Worm (Caenorhabditis elegans) whole organism, late embryonic: ENCODE data around the gene Y42A5A.1.

Source experiments
- C38D4.7 ChIP-seq: fragments of 200-800 bp; sonication (Bioruptor generic); optimal IDR thresholded peaks from 2 replicates; lab custom pipeline; 2018; ENCODE audit warnings: mild to moderate bottlenecking, missing genetic modification characterization, moderate library complexity, missing compliant biosample characterization
- F13H6.1 ChIP-seq: sonication (generic microtip); optimal IDR thresholded peaks from 2 replicates; lab custom pipeline; 2016; ENCODE audit warnings: missing genetic modification characterization, missing compliant biosample characterization
- K02D7.2 ChIP-seq: sonication (generic microtip); optimal IDR thresholded peaks from 2 replicates; lab custom pipeline; 2017; ENCODE audit warnings: mild to moderate bottlenecking, missing genetic modification characterization, missing compliant biosample characterization
- K09A11.1 ChIP-seq: sonication (generic microtip); optimal IDR thresholded peaks from 2 replicates; lab custom pipeline; 2017; ENCODE audit warnings: antibody characterized with exemption, mild to moderate bottlenecking, missing genetic modification characterization, missing compliant biosample characterization; ENCODE audit not compliant: insufficient read depth
- T23F11.4 ChIP-seq: fragments of 200-800 bp; sonication (Bioruptor generic); optimal IDR thresholded peaks from 2 replicates; lab custom pipeline; 2018; ENCODE audit warnings: mild to moderate bottlenecking, missing genetic modification characterization, missing compliant biosample characterization
- Y22D7AL.16 ChIP-seq: sonication (generic microtip); optimal IDR thresholded peaks from 2 replicates; lab custom pipeline; 2016; ENCODE audit warnings: missing genetic modification characterization, missing compliant biosample characterization
- ama-1 ChIP-seq: fragments of 150-350 bp; optimal IDR thresholded peaks from 2 replicates; lab custom pipeline; 2014
- ceh-18 ChIP-seq: sonication (generic microtip); optimal IDR thresholded peaks from 2 replicates; lab custom pipeline; 2016; ENCODE audit warnings: missing genetic modification characterization, missing compliant biosample characterization
- ceh-22 ChIP-seq: sonication (generic microtip); optimal IDR thresholded peaks from 2 replicates; lab custom pipeline; 2017; ENCODE audit warnings: missing biosample characterization, missing genetic modification characterization
- ceh-24 ChIP-seq: sonication (generic microtip); optimal IDR thresholded peaks from 2 replicates; lab custom pipeline; 2016; ENCODE audit warnings: mild to moderate bottlenecking, missing genetic modification characterization, missing compliant biosample characterization
- ceh-30 ChIP-seq: fragments of 150-350 bp; optimal IDR thresholded peaks from 2 replicates; lab custom pipeline; 2014; ENCODE audit warnings: missing biosample characterization, missing genetic modification characterization
- ceh-34 ChIP-seq: sonication (generic microtip); optimal IDR thresholded peaks from 2 replicates; lab custom pipeline; 2016; ENCODE audit warnings: mild to moderate bottlenecking, missing genetic modification characterization, missing compliant biosample characterization
- ceh-45 ChIP-seq: fragments of 200-800 bp; sonication (Bioruptor generic); IDR thresholded peaks from 2 replicates; pipeline ENCODE4 v1.3.6; 2022; ENCODE audit warnings: missing genetic modification reagents, missing genetic modification characterization, missing compliant biosample characterization
- ceh-48 ChIP-seq: sonication (generic microtip); optimal IDR thresholded peaks from 2 replicates; lab custom pipeline; 2016; ENCODE audit warnings: missing genetic modification characterization, inconsistent platforms, missing compliant biosample characterization
- ceh-6 ChIP-seq: fragments of 200-800 bp; sonication (Bioruptor generic); optimal IDR thresholded peaks from 2 replicates; lab custom pipeline; 2018; ENCODE audit warnings: mild to moderate bottlenecking, missing genetic modification characterization, missing compliant biosample characterization
- dmd-4 ChIP-seq: sonication (generic microtip); optimal IDR thresholded peaks from 2 replicates; lab custom pipeline; 2016; ENCODE audit warnings: borderline replicate concordance, missing genetic modification characterization, missing compliant biosample characterization
- dve-1 ChIP-seq: sonication (generic microtip); optimal IDR thresholded peaks from 2 replicates; lab custom pipeline; 2017; ENCODE audit warnings: antibody characterized with exemption, mild to moderate bottlenecking, missing genetic modification characterization, missing compliant biosample characterization
- elt-2 ChIP-seq: sonication (generic microtip); optimal IDR thresholded peaks from 2 replicates; lab custom pipeline; 2016; ENCODE audit warnings: missing genetic modification reagents, missing genetic modification characterization, missing compliant biosample characterization
- ets-4 ChIP-seq: sonication (generic microtip); optimal IDR thresholded peaks from 2 replicates; lab custom pipeline; 2016; ENCODE audit warnings: missing genetic modification characterization, missing compliant biosample characterization
- fax-1 ChIP-seq: sonication (generic microtip); optimal IDR thresholded peaks from 2 replicates; lab custom pipeline; 2016; ENCODE audit warnings: missing genotype, missing genetic modification characterization, missing compliant biosample characterization
- fkh-6 ChIP-seq: sonication (generic microtip); optimal IDR thresholded peaks from 2 replicates; lab custom pipeline; 2016; ENCODE audit warnings: missing genetic modification characterization, missing compliant biosample characterization
- hlh-13 ChIP-seq: fragments of 200-800 bp; sonication (Bioruptor generic); optimal IDR thresholded peaks from 2 replicates; lab custom pipeline; 2018; ENCODE audit warnings: mild to moderate bottlenecking, missing genetic modification characterization, missing compliant biosample characterization
- hlh-15 ChIP-seq: sonication (generic microtip); optimal IDR thresholded peaks from 2 replicates; lab custom pipeline; 2016; ENCODE audit warnings: missing genetic modification characterization, missing compliant biosample characterization
- madf-2 ChIP-seq: sonication (generic microtip); optimal IDR thresholded peaks from 2 replicates; lab custom pipeline; 2017; ENCODE audit warnings: missing genetic modification characterization, missing compliant biosample characterization
- nfya-1 ChIP-seq: sonication (generic microtip); optimal IDR thresholded peaks from 2 replicates; lab custom pipeline; 2017; ENCODE audit warnings: missing genetic modification characterization, mild to moderate bottlenecking, missing compliant biosample characterization, antibody characterized with exemption, moderate library complexity
- npax-4 ChIP-seq: sonication (generic microtip); optimal IDR thresholded peaks from 2 replicates; lab custom pipeline; 2016; ENCODE audit warnings: missing genetic modification characterization, missing compliant biosample characterization
- odd-2 ChIP-seq: sonication (generic microtip); optimal IDR thresholded peaks from 2 replicates; lab custom pipeline; 2017; ENCODE audit warnings: antibody characterized with exemption, mild to moderate bottlenecking, missing genetic modification characterization, missing compliant biosample characterization
- pat-9 ChIP-seq: fragments of 200-800 bp; sonication (Bioruptor generic); optimal IDR thresholded peaks from 2 replicates; lab custom pipeline; 2018; ENCODE audit warnings: mild to moderate bottlenecking, missing genetic modification characterization, moderate library complexity, missing compliant biosample characterization
- pax-1 ChIP-seq: fragments of 150-350 bp; optimal IDR thresholded peaks from 2 replicates; lab custom pipeline; 2014; ENCODE audit warnings: missing biosample characterization, missing genetic modification characterization
- pha-2 ChIP-seq: sonication (generic microtip); optimal IDR thresholded peaks from 2 replicates; lab custom pipeline; 2017; ENCODE audit warnings: mild to moderate bottlenecking, missing genetic modification characterization, missing compliant biosample characterization
- pha-4 ChIP-seq: fragments of 150-350 bp; optimal IDR thresholded peaks from 2 replicates; lab custom pipeline; 2018; ENCODE audit warnings: missing biosample characterization, missing genetic modification reagents, missing genetic modification characterization
- pros-1 ChIP-seq: fragments of 150-350 bp; optimal IDR thresholded peaks from 2 replicates; lab custom pipeline; 2014; ENCODE audit warnings: missing biosample characterization, missing genetic modification reagents, missing genetic modification characterization
- rnt-1 ChIP-seq: sonication (generic microtip); optimal IDR thresholded peaks from 2 replicates; lab custom pipeline; 2016; ENCODE audit warnings: missing genetic modification characterization, missing compliant biosample characterization
- sdc-2 ChIP-seq: sonication (generic microtip); optimal IDR thresholded peaks from 2 replicates; lab custom pipeline; 2016; ENCODE audit warnings: missing genotype, missing genetic modification characterization, missing compliant biosample characterization
- sox-2 ChIP-seq: fragments of 200-800 bp; sonication (Bioruptor generic); IDR thresholded peaks from 2 replicates; pipeline ENCODE4 v1.3.6; 2022; ENCODE audit warnings: missing genetic modification reagents, missing genetic modification characterization, missing compliant biosample characterization
- sox-4 ChIP-seq: sonication (generic microtip); optimal IDR thresholded peaks from 2 replicates; lab custom pipeline; 2017; ENCODE audit warnings: mild to moderate bottlenecking, missing genetic modification characterization, inconsistent platforms, missing compliant biosample characterization
- syd-9 ChIP-seq: sonication (generic microtip); optimal IDR thresholded peaks from 2 replicates; lab custom pipeline; 2016; ENCODE audit warnings: mild to moderate bottlenecking, missing genetic modification characterization, moderate library complexity, missing compliant biosample characterization
- unc-42 ChIP-seq: sonication (generic microtip); optimal IDR thresholded peaks from 2 replicates; lab custom pipeline; 2016; ENCODE audit warnings: missing genotype, missing genetic modification characterization, missing compliant biosample characterization
- unc-55 ChIP-seq: sonication (generic microtip); optimal IDR thresholded peaks from 2 replicates; lab custom pipeline; 2017; ENCODE audit warnings: missing biosample characterization, missing genetic modification reagents, missing genetic modification characterization
- zip-5 ChIP-seq: sonication (generic microtip); optimal IDR thresholded peaks from 2 replicates; lab custom pipeline; 2016; ENCODE audit warnings: missing genetic modification characterization, missing compliant biosample characterization

Y42A5A.1 gene

DNA sequence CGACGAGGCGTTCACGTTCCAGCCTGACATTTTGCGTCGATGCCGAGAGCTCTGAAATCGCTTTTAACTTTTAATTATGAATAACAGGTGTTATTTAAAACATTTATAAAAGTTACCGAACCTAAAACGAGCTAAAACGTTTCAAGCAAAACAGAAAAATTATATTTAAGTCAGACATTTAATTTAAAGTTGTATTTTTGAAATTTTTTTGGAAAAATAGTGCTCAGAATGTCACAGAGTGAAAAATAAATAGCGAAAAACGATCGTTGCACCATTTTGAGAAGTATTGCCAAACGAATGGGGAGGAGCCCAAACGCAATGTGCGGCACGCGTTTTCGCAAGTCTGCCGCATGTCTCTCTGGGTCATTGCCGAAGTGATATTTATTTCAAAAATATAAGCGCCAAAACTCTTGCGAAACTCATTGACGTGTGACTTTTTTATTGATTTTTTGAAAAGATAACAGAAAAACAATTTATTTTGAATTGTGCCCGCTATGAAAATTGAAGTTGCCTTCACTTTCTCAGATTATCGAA, 25.4 kb downstream of the Y42A5A.1 start, which contains the start of gene erfa-3 (continued):
- TF ChIP-seq ceh-34 (tag; lab: Kevin White, UChicago) (peak; percentile 84), ama-1 (lab: Kevin White, UChicago) (no peak), pax-1 (tag; lab: Kevin White, UChicago) (peak; percentile 63), ceh-45 (GFP tag; lab: Robert Waterston, UW) (peak; percentile 24; the same call in 1 of the 2 replicates), K02D7.2 (tag; lab: Kevin White, UChicago) (peak; percentile 73), ceh-30 (tag; lab: Kevin White, UChicago) (no peak), npax-4 (tag; lab: Kevin White, UChicago) (peak; percentile 45), dve-1 (tag; lab: Kevin White, UChicago) (no peak), pha-4 (tag; lab: Kevin White, UChicago) (no peak), ets-4 (peak; percentile 31), K09A11.1 (peak; percentile 87), C38D4.7 (GFP tag; lab: Kevin White, UChicago) (peak; percentile 71), madf-2 (peak; percentile 67), sox-4 (peak; percentile 72), odd-2 (tag; lab: Kevin White, UChicago) (peak; percentile 68), nfya-1 (tag; lab: Kevin White, UChicago) (peak; percentile 73), sdc-2 (tag; lab: Kevin White, UChicago) (peak; percentile 60), fax-1 (tag; lab: Kevin White, UChicago) (peak; percentile 76), sox-2 (peak; percentile 45; the same call in 1 of the 2 replicates), syd-9 (tag; lab: Kevin White, UChicago) (peak; percentile 73), unc-42 (tag; lab: Kevin White, UChicago) (no peak), unc-55 (no peak), Y22D7AL.16 (peak; percentile 52), ceh-6 (peak; percentile 64), F13H6.1 (tag; lab: Kevin White, UChicago) (peak; percentile 63), elt-2 (tag; lab: Kevin White, UChicago) (peak; percentile 90), T23F11.4 (peak; percentile 71), ceh-22 (tag; lab: Kevin White, UChicago) (no peak), fkh-6 (tag; lab: Kevin White, UChicago) (peak; percentile 73), rnt-1 (peak; percentile 69), ceh-18 (tag; lab: Kevin White, UChicago) (peak; percentile 52)

DNA sequence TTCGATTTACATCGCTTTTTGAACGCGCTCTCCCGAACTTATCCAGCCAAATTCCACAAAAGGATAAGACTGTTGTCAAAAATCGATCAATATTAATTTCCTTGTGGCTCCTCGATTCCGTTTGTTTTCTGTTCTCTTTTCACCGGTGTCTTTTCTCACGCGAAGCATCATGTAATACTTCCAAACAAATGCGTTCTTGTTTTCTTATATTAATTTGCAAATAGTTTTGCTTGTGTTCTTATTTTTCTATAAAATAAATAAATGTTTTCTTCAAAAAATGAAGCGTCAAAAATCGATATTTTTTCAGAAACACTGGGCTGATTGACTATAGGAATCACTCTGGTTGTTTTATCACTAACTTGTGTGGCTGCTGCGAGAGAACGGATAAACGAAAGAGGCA, 25.9 kb downstream of the Y42A5A.1 start, which contains the start of gene math-33:
Gene math-33, plus strand, starts transcription at position 301 of the 400 bp plus-strand sequence.
- TF ChIP-seq hlh-13 (GFP tag; lab: Kevin White, UChicago) (no peak), K02D7.2 (tag; lab: Kevin White, UChicago) (no peak), pat-9 (tag; lab: Kevin White, UChicago) (no peak), pha-2 (tag; lab: Kevin White, UChicago) (no peak), pax-1 (tag; lab: Kevin White, UChicago) (no peak), ceh-48 (tag; lab: Kevin White, UChicago) (no peak), unc-55 (no peak), hlh-15 (tag; lab: Kevin White, UChicago) (no peak), dmd-4 (tag; lab: Kevin White, UChicago) (no peak), pros-1 (tag; lab: Kevin White, UChicago) (no peak)

DNA sequence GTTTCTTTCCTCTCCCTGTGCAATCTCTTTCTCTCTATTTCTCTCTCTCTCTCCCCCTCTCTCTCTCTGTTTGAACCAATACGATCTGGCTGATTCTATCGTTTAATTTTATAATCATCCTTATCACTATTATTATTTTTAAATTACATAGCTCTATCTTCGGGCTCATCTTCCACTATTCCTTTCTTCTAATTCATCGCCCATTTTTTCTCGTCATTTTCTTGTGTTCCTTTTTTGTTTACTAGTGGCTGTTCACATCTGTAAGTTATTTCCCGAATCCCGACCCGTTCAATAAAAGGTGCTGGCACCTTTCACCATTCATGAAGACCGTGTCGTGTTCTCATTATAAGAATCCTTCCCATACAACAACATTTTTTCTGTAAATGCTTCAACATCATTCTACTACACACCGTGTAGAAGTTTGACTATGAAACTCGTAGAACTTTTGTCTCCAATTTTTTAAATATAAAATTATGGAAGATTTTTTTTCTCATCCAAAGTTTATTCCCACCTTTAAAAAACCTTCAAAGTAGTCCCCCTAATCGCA, 30.5 kb downstream of the Y42A5A.1 start:
- no peak for TF ChIP-seq pha-2 (tag; lab: Kevin White, UChicago)
- no peak for TF ChIP-seq rnt-1
- TF ChIP-seq hlh-15 (tag; lab: Kevin White, UChicago) = no peak
- no peak for TF ChIP-seq ceh-6
- no peak for TF ChIP-seq ceh-45 (GFP tag; lab: Robert Waterston, UW)
- no peak for TF ChIP-seq ceh-24 (tag; lab: Kevin White, UChicago)
- TF ChIP-seq zip-5 (tag; lab: Kevin White, UChicago) = no peak
- no peak for TF ChIP-seq sdc-2 (tag; lab: Kevin White, UChicago)
- TF ChIP-seq, all 69 proteins: peak for 0
